Fruit fly (Drosophila melanogaster) Kc167 (cell line): Measurements from ENCODE around the gene CG14147.

Experiments
- Myc ChIP-seq: fragments of >200 bp; optimal IDR thresholded peaks from 2 replicates; lab custom pipeline; 2017; ENCODE audit warnings: missing external identifiers
- Sin3A ChIP-seq: fragments of >200 bp; optimal IDR thresholded peaks from 2 replicates; lab custom pipeline; 2018; ENCODE audit warnings: missing external identifiers
- h ChIP-seq: fragments of >200 bp; optimal IDR thresholded peaks from 3 replicates; lab custom pipeline; 2018; ENCODE audit warnings: missing external identifiers
- insv ChIP-seq: fragments of >200 bp; optimal IDR thresholded peaks from 3 replicates; lab custom pipeline; 2018; ENCODE audit warnings: missing external identifiers
- psq ChIP-seq: fragments of >200 bp; optimal IDR thresholded peaks from 2 replicates; lab custom pipeline; 2017; ENCODE audit warnings: missing external identifiers
- ttk ChIP-seq: sonication (Bioruptor generic); optimal IDR thresholded peaks from 2 replicates; lab custom pipeline; 2017; ENCODE audit warnings: missing external identifiers

CG14147 gene

DNA sequence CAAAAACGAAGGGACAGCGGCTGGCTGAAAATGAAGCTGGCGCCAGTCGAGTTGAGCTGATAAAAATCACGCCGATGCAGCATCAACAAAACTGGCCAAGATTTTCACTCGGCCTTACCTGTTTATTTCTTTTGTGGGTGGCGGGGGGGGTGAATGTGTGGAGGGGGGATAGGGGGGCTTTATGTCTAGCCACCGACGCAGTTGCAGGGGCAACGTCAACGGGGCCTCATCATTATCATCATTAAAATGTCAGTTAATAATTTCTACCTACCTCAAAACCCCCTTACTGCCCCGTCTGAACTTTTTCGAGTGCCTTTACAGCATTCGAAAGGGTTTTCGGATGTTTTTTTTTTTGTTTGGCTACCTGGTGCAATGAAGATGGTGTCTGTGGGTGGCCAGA lies 27.1 kb downstream of the CG14147 start:
- TF ChIP-seq Sin3A (no peak), h (lab: Kevin White, UChicago) (no peak), Myc (lab: Kevin White, UChicago) (no peak), psq (lab: Kevin White, UChicago) (no peak)

DNA sequence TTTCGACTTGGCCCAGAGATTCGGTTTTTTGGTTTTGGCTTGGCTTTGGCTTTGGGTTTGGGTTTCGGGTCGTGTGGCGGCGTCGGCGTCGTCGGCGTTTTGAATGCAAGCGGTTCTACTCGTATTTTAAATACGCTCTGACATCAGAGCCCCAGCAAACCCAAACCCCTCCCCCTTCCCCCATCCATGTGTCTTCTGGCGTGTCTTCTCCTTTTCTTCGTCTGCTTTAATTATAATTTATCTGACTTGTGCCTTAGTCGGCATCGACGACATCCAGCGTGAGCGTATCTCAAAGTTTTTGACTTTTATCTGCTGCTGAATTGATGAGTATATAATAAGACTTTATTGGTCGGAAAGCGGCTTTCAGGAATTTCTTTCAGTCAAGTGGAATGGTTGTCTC lies 29.3 kb downstream of the CG14147 start:
- no peak for TF ChIP-seq h (lab: Kevin White, UChicago)
- no peak for TF ChIP-seq insv (lab: Kevin White, UChicago)

DNA sequence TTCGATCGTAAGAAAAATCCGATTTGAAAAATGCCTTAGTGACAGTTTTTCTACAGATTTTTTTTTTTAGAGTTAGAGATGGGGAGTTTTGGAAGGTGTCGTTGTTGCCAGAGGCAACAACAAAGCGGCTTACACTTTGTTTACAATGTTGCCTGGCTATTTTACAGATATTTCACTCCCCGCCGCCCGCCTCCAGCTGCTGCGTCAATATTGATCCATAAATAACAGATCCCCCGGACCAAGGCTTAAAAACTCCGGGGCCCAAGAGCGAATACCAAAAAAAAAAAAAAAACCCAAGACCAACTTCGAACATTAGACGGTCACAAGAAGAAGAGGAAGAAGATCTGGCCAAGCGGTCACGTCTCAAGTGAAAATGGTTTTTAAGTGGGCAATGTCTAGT lies 30.5 kb downstream of the CG14147 start:
- TF ChIP-seq insv (lab: Kevin White, UChicago): no peak
- no peak for TF ChIP-seq Myc (lab: Kevin White, UChicago)
- TF ChIP-seq h (lab: Kevin White, UChicago): no peak
- TF ChIP-seq Sin3A: no peak
- TF ChIP-seq psq (lab: Kevin White, UChicago): no peak
- TF ChIP-seq ttk (lab: Kevin White, UChicago): no peak

DNA sequence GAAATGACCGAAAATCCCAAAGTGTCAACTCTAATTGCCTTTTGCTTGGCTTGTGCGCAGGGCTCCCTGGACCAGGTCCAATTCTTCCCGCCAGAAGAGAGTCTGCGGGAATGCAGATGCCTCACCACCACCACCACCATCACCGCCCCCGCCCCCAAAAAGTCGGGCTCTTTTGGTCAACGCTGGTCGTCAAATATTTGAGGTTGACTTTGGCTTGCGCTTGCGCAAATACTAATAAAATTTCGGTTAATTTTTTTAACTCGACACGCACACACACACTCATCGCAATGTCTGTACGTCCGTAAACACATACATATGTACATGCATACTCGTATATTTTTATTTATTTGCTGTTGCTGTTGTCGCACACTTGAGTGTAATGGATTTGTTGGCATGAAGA lies 31.5 kb downstream of the CG14147 start:
- TF ChIP-seq insv (lab: Kevin White, UChicago): no peak
- no peak for TF ChIP-seq ttk (lab: Kevin White, UChicago)
- TF ChIP-seq psq (lab: Kevin White, UChicago): no peak
- no peak for TF ChIP-seq Sin3A
- no peak for TF ChIP-seq Myc (lab: Kevin White, UChicago)
- TF ChIP-seq h (lab: Kevin White, UChicago): no peak

DNA sequence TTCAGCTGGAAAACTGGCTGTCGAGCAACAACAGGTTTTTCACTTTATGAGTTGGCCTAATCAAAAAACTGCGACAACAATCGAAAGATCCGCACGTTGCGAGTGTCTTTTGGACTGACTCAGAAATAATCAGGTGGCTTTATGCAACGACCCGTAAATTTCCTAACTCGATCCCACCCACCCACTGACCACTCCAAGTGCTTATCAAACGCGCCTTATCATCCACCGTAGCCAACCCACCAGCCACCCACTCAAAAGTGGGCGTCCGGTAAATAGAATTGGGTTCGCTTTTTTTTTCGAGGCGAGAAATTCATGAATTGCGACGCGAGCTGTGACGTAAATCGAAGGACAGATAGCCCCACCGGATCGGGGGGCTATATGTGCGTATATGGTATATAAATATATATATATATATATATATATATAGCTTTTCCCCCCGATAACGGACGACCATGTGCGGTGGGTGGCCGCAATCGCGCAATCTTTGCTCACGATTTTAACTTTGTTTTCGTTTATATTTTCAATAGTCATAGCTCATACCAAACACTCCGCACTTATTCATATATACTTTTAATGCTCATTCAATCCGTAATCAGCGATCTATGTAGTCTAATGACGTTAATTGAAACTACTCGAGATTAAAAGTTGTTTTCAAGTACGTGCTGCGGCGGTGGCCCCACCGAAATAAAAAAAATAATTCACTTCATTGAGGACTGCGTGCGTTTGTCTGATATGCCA lies 32.5 kb downstream of the CG14147 start:
- TF ChIP-seq h (lab: Kevin White, UChicago) (no peak), psq (lab: Kevin White, UChicago) (no peak), insv (lab: Kevin White, UChicago) (no peak), Myc (lab: Kevin White, UChicago) (no peak), ttk (lab: Kevin White, UChicago) (no peak), Sin3A (no peak)

DNA sequence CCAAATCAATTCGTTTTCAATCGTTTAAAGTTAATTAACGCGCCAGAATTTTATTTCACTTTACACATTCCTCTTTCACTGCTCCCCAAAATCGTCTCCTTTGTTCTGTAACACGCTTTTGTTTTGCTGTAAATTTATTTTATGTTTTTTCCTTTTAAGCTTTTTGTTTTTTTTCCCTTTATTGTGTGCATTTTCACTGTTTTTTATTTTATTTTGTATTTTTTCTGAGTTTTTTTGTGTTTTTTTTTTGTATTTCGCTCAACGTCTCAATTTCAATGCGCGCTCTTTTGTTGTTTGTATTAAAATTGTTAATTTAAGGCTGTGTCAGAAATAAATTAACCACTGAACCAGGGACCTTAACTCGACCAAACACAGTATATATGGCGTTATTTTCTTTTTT lies 34.0 kb downstream of the CG14147 start:
- TF ChIP-seq ttk (lab: Kevin White, UChicago) (no peak), h (lab: Kevin White, UChicago) (no peak), insv (lab: Kevin White, UChicago) (no peak), Myc (lab: Kevin White, UChicago) (no peak), psq (lab: Kevin White, UChicago) (no peak), Sin3A (no peak)

DNA sequence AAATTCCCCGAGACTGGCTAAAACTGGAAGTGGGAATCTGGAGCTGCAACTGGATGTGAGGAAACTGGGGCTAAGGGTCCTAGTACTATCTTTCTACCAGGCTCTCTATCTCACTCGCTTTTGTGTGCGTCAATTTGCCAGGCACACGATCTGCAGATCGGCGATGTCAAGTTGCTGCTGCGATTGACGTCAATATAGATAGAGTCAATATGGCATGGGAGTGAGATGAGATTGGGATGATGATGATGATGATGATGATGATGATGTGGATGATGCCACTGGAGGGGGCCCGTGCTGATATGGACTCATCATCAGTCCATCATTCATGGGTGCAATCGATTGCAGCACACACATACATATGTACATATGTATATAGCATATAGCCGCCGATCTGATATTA lies 35.3 kb downstream of the CG14147 start:
- no peak for TF ChIP-seq insv (lab: Kevin White, UChicago)

DNA sequence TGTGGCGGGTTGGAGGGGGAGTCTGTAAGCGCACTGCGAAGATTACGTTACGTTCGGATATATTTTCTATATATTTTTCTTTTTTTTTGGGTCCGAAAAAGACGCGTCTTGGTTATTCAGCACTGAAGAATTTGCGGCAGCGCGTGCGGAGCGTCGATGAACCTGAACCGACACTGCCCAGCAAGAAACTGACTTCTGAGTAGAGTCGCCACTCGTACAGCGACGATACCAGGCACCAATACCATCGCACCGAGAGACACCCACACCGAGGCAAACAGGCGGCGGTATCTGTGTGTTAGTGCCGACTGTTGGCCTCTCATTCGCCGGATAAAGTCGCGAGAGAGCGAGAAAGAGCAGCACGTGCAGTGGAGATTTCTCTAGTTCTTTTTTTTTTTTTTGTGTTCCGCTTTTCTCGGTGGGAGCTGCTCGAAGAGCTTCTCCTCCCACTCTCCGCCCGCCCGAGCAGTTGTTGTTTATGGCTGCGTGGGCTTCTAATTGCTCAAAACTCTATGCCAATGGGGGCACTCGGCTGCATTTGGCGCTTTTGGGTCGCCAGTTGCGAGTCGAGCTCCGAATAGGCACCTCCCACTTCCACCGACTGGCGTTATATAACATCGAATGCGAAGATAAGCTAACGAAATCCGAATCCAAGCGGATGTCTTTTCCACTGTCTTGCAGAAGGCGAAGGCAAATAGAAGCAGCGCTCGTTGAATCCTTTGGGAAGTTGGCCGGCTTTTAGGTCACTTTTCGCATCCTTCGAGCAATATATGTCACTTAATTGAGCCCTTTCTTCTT lies 36.7 kb downstream of the CG14147 start, which contains the start of gene klu:
Gene klu, minus strand, starts transcription at position 189 of the 795 bp plus-strand sequence.
- TF ChIP-seq Myc (lab: Kevin White, UChicago) (no peak), psq (lab: Kevin White, UChicago) (no peak), insv (lab: Kevin White, UChicago) (no peak), h (lab: Kevin White, UChicago) (no peak)

DNA sequence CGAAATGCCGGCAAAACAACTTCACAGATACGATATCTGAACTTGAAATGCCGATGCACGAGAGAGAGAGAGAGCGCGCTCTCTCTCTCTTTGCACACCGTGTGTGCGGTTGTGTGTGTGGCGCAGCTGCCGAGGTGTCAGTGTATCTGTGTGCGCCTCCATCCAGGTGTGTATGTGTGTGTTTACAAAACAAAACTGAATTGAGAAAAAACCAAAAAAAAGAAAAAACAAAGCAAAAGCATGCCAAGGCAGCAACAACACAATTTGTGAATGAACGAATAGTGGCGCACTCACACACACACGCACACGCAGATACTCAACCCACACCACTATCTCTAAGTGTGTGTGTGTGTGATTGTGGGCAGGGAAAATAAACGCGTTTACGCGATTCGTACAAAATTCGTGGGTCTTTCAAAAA lies 38.0 kb downstream of the CG14147 start:
- TF ChIP-seq ttk (lab: Kevin White, UChicago) (no peak), h (lab: Kevin White, UChicago) (no peak), Myc (lab: Kevin White, UChicago) (no peak), psq (lab: Kevin White, UChicago) (no peak), Sin3A (no peak), insv (lab: Kevin White, UChicago) (no peak)

DNA sequence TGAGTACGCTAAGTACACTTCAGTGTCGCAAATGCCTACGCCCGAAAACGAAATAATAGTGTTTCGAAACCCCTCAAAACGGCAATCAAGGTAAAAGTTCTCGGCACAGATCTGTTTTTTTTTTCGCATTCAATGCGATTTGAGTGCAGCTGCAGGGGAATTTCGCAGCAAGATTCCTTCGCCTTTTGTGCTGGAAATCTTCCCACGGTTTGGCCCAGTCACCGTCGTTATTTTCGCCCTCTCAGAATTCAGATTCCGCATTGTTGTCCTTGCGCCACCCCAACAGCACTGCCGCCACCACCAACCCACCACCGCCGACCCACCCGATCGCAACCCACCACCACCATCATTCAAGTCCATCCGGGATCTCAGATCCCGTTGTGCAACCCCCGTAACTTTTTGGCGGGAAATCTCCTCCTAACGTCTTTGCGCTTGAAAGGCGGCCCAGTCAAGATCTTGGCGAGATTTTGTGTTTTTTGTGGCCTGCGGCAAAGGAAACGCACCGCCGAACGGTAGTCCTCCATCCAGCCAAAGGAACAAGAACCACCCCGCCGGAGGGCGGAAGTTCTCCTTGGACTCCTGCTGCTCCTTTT lies 39.3 kb downstream of the CG14147 start:
- no peak for TF ChIP-seq h (lab: Kevin White, UChicago)
- TF ChIP-seq psq (lab: Kevin White, UChicago): no peak
- TF ChIP-seq Myc (lab: Kevin White, UChicago): no peak
- TF ChIP-seq ttk (lab: Kevin White, UChicago): no peak
- TF ChIP-seq insv (lab: Kevin White, UChicago): no peak
- TF ChIP-seq Sin3A: no peak

DNA sequence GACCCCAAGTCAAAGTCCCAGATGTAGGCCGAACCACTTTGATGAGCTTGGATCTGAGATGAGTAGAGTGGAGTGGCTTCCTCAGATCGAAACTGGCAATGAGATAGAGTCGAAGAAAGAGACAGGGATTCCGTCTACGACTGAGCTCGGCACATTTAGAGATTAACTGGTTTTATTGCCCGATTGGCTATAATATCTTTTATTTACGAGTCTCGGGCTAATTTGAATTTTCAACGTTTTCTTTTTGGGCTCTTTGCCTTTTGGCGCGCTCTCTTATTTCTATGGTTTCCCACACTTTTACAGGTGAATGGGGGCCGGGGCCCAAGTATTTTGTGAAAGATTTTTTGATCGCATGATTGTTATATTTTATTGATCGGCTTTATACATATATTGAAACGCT lies 42.8 kb downstream of the CG14147 start:
- TF ChIP-seq h (lab: Kevin White, UChicago): no peak
- TF ChIP-seq ttk (lab: Kevin White, UChicago): no peak
- TF ChIP-seq Sin3A: no peak
- TF ChIP-seq insv (lab: Kevin White, UChicago): no peak
- no peak for TF ChIP-seq psq (lab: Kevin White, UChicago)
- no peak for TF ChIP-seq Myc (lab: Kevin White, UChicago)

DNA sequence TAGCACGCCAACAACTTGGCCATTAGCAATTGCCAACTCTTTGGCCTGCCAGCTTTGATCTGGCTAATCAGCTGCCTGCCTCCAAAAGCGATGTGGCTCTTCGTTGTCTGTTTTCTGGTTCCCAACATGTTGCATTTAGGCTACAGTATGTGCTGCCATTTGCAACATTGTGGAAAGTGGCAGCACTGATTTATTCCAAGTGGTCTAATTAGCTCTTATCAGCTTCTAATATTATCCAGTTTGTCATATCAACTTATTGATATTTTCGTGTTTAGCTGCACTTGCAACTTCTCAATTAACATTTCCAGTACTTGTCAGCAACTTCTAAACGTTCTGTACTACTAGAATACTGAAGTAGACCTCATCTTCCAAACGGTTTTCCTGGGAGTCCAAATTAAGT lies 47.6 kb downstream of the CG14147 start:
- no peak for TF ChIP-seq psq (lab: Kevin White, UChicago)
- TF ChIP-seq Myc (lab: Kevin White, UChicago): no peak
- TF ChIP-seq insv (lab: Kevin White, UChicago): no peak
- no peak for TF ChIP-seq Sin3A
- no peak for TF ChIP-seq ttk (lab: Kevin White, UChicago)
- no peak for TF ChIP-seq h (lab: Kevin White, UChicago)
